Worm (Caenorhabditis elegans): ENCODE results near the gene let-653.

ce11 chrIV:11885313-11885712 is at the start of gene let-653:
- TF ChIP-seq dmd-4 (tag; optimal IDR thresholded peaks at IDR 0.05) (no peak), egl-27 (tag; optimal IDR thresholded peaks at IDR 0.05) (no peak), nhr-12 (tag; optimal IDR thresholded peaks at IDR 0.05) (no peak), blmp-1 (tag; optimal IDR thresholded peaks at IDR 0.05; ENCODE audit: insufficient read depth) (no peak), ama-1 (optimal IDR thresholded peaks at IDR 0.05) (no peak), ZK546.5 (tag; optimal IDR thresholded peaks at IDR 0.05) (no peak), skn-1 (tag; optimal IDR thresholded peaks at IDR 0.05) (no peak), sem-4 (tag; optimal IDR thresholded peaks at IDR 0.05) (no peak)

All from whole organism, L2 larva.